Worm (Caenorhabditis elegans) whole organism, L3 larva: ENCODE data around the gene dph-2.

Experiments used
- lin-39 ChIP-seq: fragments of 150-350 bp; optimal IDR thresholded peaks from 2 replicates; lab custom pipeline; 2018; ENCODE audit warnings: missing biosample characterization, missing genetic modification reagents, missing genetic modification characterization
- ztf-4 ChIP-seq: fragments of 150-350 bp; optimal IDR thresholded peaks from 2 replicates; lab custom pipeline; 2014; ENCODE audit warnings: missing biosample characterization, missing genetic modification characterization

DNA sequence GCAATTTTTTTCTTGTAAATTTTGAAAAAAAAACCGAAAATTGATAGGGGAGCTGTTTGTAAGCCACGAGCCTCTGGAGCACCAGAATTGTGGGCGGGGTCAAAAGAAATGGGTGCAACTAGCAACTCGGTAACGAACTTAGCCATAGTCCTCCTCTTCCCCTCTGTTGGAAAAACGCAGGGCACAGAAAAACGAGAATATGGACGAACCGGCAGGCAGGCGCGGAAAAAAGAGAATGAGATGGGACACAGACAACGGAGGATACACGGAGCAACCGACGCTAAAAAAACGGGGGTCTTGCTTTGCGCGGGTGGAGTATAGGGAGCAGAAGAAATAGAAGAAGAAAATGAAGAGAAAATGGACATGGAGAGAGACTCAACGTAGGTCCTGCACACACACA, 47.6 kb upstream of the dph-2 start:
- TF ChIP-seq ztf-4, result no peak
- TF ChIP-seq lin-39 (tag; lab: Kevin White, UChicago), result no peak
